Fruit fly (Drosophila melanogaster): ENCODE data around the gene beat-VII.

dm6 chr3R:26724977-26725612 is 43.3 kb upstream of the beat-VII start, which contains the start of gene CG6420:
- TF ChIP-seq CG7368 (GFP tag; optimal IDR thresholded peaks at IDR 0.05) (no peak), CG4318 (GFP tag; optimal IDR thresholded peaks at IDR 0.05) (no peak), CG1621 (tag; optimal IDR thresholded peaks at IDR 0.05) (no peak), CG8119 (GFP tag; IDR thresholded peaks at IDR 0.05) (no peak), Met (GFP tag; optimal IDR thresholded peaks at IDR 0.05) (no peak), Ets21C (GFP tag; optimal IDR thresholded peaks at IDR 0.05) (no peak), cyc (GFP tag; optimal IDR thresholded peaks at IDR 0.05) (no peak), Eip75B (GFP tag; optimal IDR thresholded peaks at IDR 0.05) (no peak), Gug (GFP tag; IDR thresholded peaks at IDR 0.05) (no peak), CG6808 (GFP tag; optimal IDR thresholded peaks at IDR 0.05) (peak; percentile 100), Lpt (GFP tag; optimal IDR thresholded peaks at IDR 0.05) (no peak), Smox (GFP tag; optimal IDR thresholded peaks at IDR 0.05) (no peak), spab (GFP tag; optimal IDR thresholded peaks at IDR 0.05) (no peak)

Data from whole organism, prepupa.